Worm (Caenorhabditis elegans) whole organism, young adult: ENCODE measurements around the gene ugt-58.
A peak's percentile ranks its signal among the peaks of the same experiment; 100 is the strongest.

Experiments used
- B0261.1 ChIP-seq: sonication (generic microtip); optimal IDR thresholded peaks from 2 replicates; lab custom pipeline; 2016; ENCODE audit warnings: mild to moderate bottlenecking, missing genetic modification characterization, moderate library complexity, missing compliant biosample characterization
- B0336.3 ChIP-seq: fragments of 200-800 bp; sonication (Bioruptor generic); IDR thresholded peaks from 2 replicates; pipeline ENCODE4 v1.3.6; 2022; ENCODE audit warnings: missing genetic modification characterization, missing compliant biosample characterization
- C06A6.2 ChIP-seq: fragments of 200-800 bp; sonication (Bioruptor generic); conservative IDR thresholded peaks from 2 replicates; pipeline ENCODE4 v1.3.6; 2022; ENCODE audit warnings: missing genetic modification characterization, missing compliant biosample characterization
- D2030.7 ChIP-seq: fragments of 200-800 bp; sonication (Bioruptor generic); IDR thresholded peaks from 2 replicates; pipeline ENCODE4 v1.3.6; 2022; ENCODE audit warnings: missing genetic modification reagents, missing genetic modification characterization, missing compliant biosample characterization
- F23B12.7 ChIP-seq: sonication (generic microtip); optimal IDR thresholded peaks from 2 replicates; lab custom pipeline; 2017; ENCODE audit warnings: missing genetic modification characterization, mild to moderate bottlenecking, missing compliant biosample characterization, antibody characterized with exemption, moderate library complexity; ENCODE audit not compliant: insufficient read depth
- F33H1.4 ChIP-seq: fragments of 200-800 bp; sonication (Bioruptor generic); IDR thresholded peaks from 2 replicates; pipeline ENCODE4 v1.3.6; 2022; ENCODE audit warnings: missing genetic modification reagents, missing genetic modification characterization, missing compliant biosample characterization
- F49E8.2 ChIP-seq: sonication (generic microtip); optimal IDR thresholded peaks from 3 replicates; lab custom pipeline; 2017; ENCODE audit warnings: missing genetic modification characterization, mild to moderate bottlenecking, missing compliant biosample characterization, antibody characterized with exemption, moderate library complexity; ENCODE audit not compliant: insufficient read depth
- F55B11.4 ChIP-seq: sonication (generic microtip); optimal IDR thresholded peaks from 2 replicates; lab custom pipeline; 2016; ENCODE audit warnings: missing compliant biosample characterization, missing genetic modification characterization, borderline replicate concordance; ENCODE audit not compliant: insufficient read depth
- Y56A3A.18 ChIP-seq: fragments of 200-800 bp; sonication (Bioruptor generic); IDR thresholded peaks from 2 replicates; pipeline ENCODE4 v1.3.6; 2022; ENCODE audit warnings: missing genetic modification reagents, missing genetic modification characterization, missing compliant biosample characterization
- attf-3 ChIP-seq: fragments of 200-800 bp; sonication (Bioruptor generic); conservative IDR thresholded peaks from 2 replicates; pipeline ENCODE4 v1.3.6; 2022; ENCODE audit warnings: missing genetic modification reagents, missing genetic modification characterization, missing compliant biosample characterization
- cebp-2 ChIP-seq: fragments of 200-800 bp; sonication (Bioruptor generic); IDR thresholded peaks from 2 replicates; pipeline ENCODE4 v1.3.6; 2022; ENCODE audit warnings: missing genetic modification characterization, missing compliant biosample characterization
- ceh-40 ChIP-seq: fragments of 200-800 bp; sonication (Bioruptor generic); IDR thresholded peaks from 2 replicates; pipeline ENCODE4 v1.3.6; 2022; ENCODE audit warnings: missing genetic modification characterization, missing compliant biosample characterization
- ceh-58 ChIP-seq: fragments of 200-800 bp; sonication (Bioruptor generic); IDR thresholded peaks from 2 replicates; pipeline ENCODE4 v1.3.6; 2022; ENCODE audit warnings: missing genetic modification characterization, missing compliant biosample characterization
- chd-7 ChIP-seq: sonication (generic microtip); optimal IDR thresholded peaks from 2 replicates; lab custom pipeline; 2016; ENCODE audit warnings: mild to moderate bottlenecking, missing genetic modification characterization, moderate library complexity, missing compliant biosample characterization
- die-1 ChIP-seq: sonication (generic microtip); optimal IDR thresholded peaks from 2 replicates; lab custom pipeline; 2016; ENCODE audit warnings: missing genotype, mild to moderate bottlenecking, missing genetic modification characterization, missing compliant biosample characterization
- dpl-1 ChIP-seq: fragments of 150-350 bp; optimal IDR thresholded peaks from 2 replicates; lab custom pipeline; 2014; ENCODE audit warnings: missing biosample characterization, missing genetic modification reagents, missing genetic modification characterization
- efl-1 ChIP-seq: fragments of 150-350 bp; optimal IDR thresholded peaks from 2 replicates; lab custom pipeline; 2014; ENCODE audit warnings: missing biosample characterization, missing genetic modification reagents, missing genetic modification characterization
- egl-44 ChIP-seq: fragments of 200-800 bp; sonication (Bioruptor generic); IDR thresholded peaks from 2 replicates; pipeline ENCODE4 v1.3.6; 2022; ENCODE audit warnings: missing genetic modification reagents, missing genetic modification characterization, missing compliant biosample characterization
- ets-4 ChIP-seq: fragments of 200-800 bp; sonication (Bioruptor generic); optimal IDR thresholded peaks from 2 replicates; lab custom pipeline; 2018; ENCODE audit warnings: mild to moderate bottlenecking, missing genetic modification characterization, missing compliant biosample characterization
- gei-17 ChIP-seq: fragments of 200-800 bp; sonication (Bioruptor generic); optimal IDR thresholded peaks from 2 replicates; lab custom pipeline; 2018; ENCODE audit warnings: mild to moderate bottlenecking, missing genetic modification characterization, missing compliant biosample characterization
- hmg-1.2 ChIP-seq: fragments of 200-800 bp; sonication (Bioruptor generic); IDR thresholded peaks from 2 replicates; pipeline ENCODE4 v1.3.6; 2022; ENCODE audit warnings: missing genetic modification reagents, missing genetic modification characterization, missing compliant biosample characterization
- let-526 ChIP-seq: fragments of 200-800 bp; sonication (Bioruptor generic); IDR thresholded peaks from 2 replicates; pipeline ENCODE4 v1.3.6; 2022; ENCODE audit warnings: missing genetic modification reagents, missing genetic modification characterization, missing compliant biosample characterization
- let-607 ChIP-seq, 2 experiments: fragments of 200-800 bp in 1 of 2; sonication (Bioruptor generic) in 1 of 2; sonication (generic microtip) in 1 of 2; optimal IDR thresholded peaks; 2 replicates each; lab custom pipeline; 2016 to 2018; ENCODE audit warnings: mild to moderate bottlenecking in 2 of 2, missing compliant biosample characterization in 2 of 2, missing genetic modification characterization in 2 of 2, moderate library complexity in 2 of 2, missing genotype in 1 of 2
- lin-26 ChIP-seq: fragments of 200-800 bp; sonication (Bioruptor generic); IDR thresholded peaks from 2 replicates; pipeline ENCODE4 v1.3.6; 2022; ENCODE audit warnings: missing genetic modification reagents, missing genetic modification characterization, missing compliant biosample characterization
- lin-40 ChIP-seq: sonication (generic microtip); optimal IDR thresholded peaks from 2 replicates; lab custom pipeline; 2016; ENCODE audit warnings: missing genetic modification characterization, mild to moderate bottlenecking, missing compliant biosample characterization, missing genotype, missing genetic modification reagents
- lin-54 ChIP-seq: fragments of 200-800 bp; sonication (Bioruptor generic); optimal IDR thresholded peaks from 2 replicates; lab custom pipeline; 2018; ENCODE audit warnings: mild to moderate bottlenecking, missing genetic modification characterization, missing compliant biosample characterization
- lir-1 ChIP-seq: fragments of 200-800 bp; sonication (Bioruptor generic); conservative IDR thresholded peaks from 2 replicates; pipeline ENCODE4 v1.3.6; 2022; ENCODE audit warnings: missing genetic modification reagents, missing genetic modification characterization, missing compliant biosample characterization
- lsy-27 ChIP-seq: sonication (generic microtip); optimal IDR thresholded peaks from 2 replicates; lab custom pipeline; 2017; ENCODE audit warnings: missing genetic modification characterization, mild to moderate bottlenecking, missing compliant biosample characterization, antibody characterized with exemption, missing genotype, borderline replicate concordance; ENCODE audit not compliant: insufficient read depth
- madf-10 ChIP-seq: sonication (generic microtip); optimal IDR thresholded peaks from 2 replicates; lab custom pipeline; 2016; ENCODE audit warnings: mild to moderate bottlenecking, missing genetic modification characterization, missing compliant biosample characterization
- mxl-1 ChIP-seq: sonication (generic microtip); optimal IDR thresholded peaks from 2 replicates; lab custom pipeline; 2016; ENCODE audit warnings: missing genetic modification characterization, missing compliant biosample characterization
- nfya-1 ChIP-seq: sonication (generic microtip); optimal IDR thresholded peaks from 2 replicates; lab custom pipeline; 2017; ENCODE audit warnings: antibody characterized with exemption, missing compliant biosample characterization, missing genetic modification characterization, borderline replicate concordance; ENCODE audit not compliant: insufficient read depth
- nfya-2 ChIP-seq: fragments of 200-800 bp; sonication (Bioruptor generic); IDR thresholded peaks from 2 replicates; pipeline ENCODE4 v1.3.6; 2022; ENCODE audit warnings: missing genetic modification reagents, missing genetic modification characterization, missing compliant biosample characterization
- nfyb-1 ChIP-seq: fragments of 200-800 bp; sonication (Bioruptor generic); IDR thresholded peaks from 2 replicates; pipeline ENCODE4 v1.3.6; 2022; ENCODE audit warnings: missing genetic modification reagents, missing genetic modification characterization, missing compliant biosample characterization
- nhr-80 ChIP-seq: sonication (generic microtip); optimal IDR thresholded peaks from 2 replicates; lab custom pipeline; 2016; ENCODE audit warnings: missing genetic modification characterization, missing compliant biosample characterization
- nhr-90 ChIP-seq: sonication (generic microtip); optimal IDR thresholded peaks from 2 replicates; lab custom pipeline; 2016; ENCODE audit warnings: missing genotype, mild to moderate bottlenecking, missing genetic modification characterization, missing compliant biosample characterization
- pbrm-1 ChIP-seq: fragments of 200-800 bp; sonication (Bioruptor generic); IDR thresholded peaks from 2 replicates; pipeline ENCODE4 v1.3.6; 2022; ENCODE audit warnings: missing genetic modification reagents, missing genetic modification characterization, missing compliant biosample characterization
- snpc-1.3 ChIP-seq: sonication (generic microtip); optimal IDR thresholded peaks from 2 replicates; lab custom pipeline; 2017; ENCODE audit warnings: missing genetic modification characterization, mild to moderate bottlenecking, missing compliant biosample characterization, antibody characterized with exemption, moderate library complexity, missing genotype, missing genetic modification reagents; ENCODE audit not compliant: insufficient read depth
- somi-1 ChIP-seq: fragments of 200-800 bp; sonication (Bioruptor generic); optimal IDR thresholded peaks from 2 replicates; lab custom pipeline; 2018; ENCODE audit warnings: mild to moderate bottlenecking, missing genetic modification characterization, missing compliant biosample characterization
- tbp1 ChIP-seq: fragments of 200-800 bp; sonication (Bioruptor generic); optimal IDR thresholded peaks from 2 replicates; lab custom pipeline; 2018; ENCODE audit warnings: mild to moderate bottlenecking, missing genetic modification characterization, missing compliant biosample characterization
- tlf-1 ChIP-seq: fragments of 200-800 bp; sonication (Bioruptor generic); optimal IDR thresholded peaks from 2 replicates; lab custom pipeline; 2018; ENCODE audit warnings: mild to moderate bottlenecking, missing genetic modification characterization, missing compliant biosample characterization
- xnd-1 ChIP-seq: sonication (generic microtip); optimal IDR thresholded peaks from 2 replicates; lab custom pipeline; 2016; ENCODE audit warnings: missing genotype, missing genetic modification reagents, missing genetic modification characterization, missing compliant biosample characterization
- ztf-18 ChIP-seq: sonication (generic microtip); optimal IDR thresholded peaks from 2 replicates; lab custom pipeline; 2016; ENCODE audit warnings: missing genotype, mild to moderate bottlenecking, missing genetic modification characterization, missing compliant biosample characterization
- ztf-28 ChIP-seq: fragments of 200-800 bp; sonication (Bioruptor generic); IDR thresholded peaks from 2 replicates; pipeline ENCODE4 v1.3.6; 2022; ENCODE audit warnings: missing genetic modification reagents, missing genetic modification characterization, missing compliant biosample characterization
- ztf-6 ChIP-seq: fragments of 200-800 bp; sonication (Bioruptor generic); IDR thresholded peaks from 2 replicates; pipeline ENCODE4 v1.3.6; 2022; ENCODE audit warnings: missing genetic modification reagents, missing genetic modification characterization, missing compliant biosample characterization

ugt-58 gene

DNA sequence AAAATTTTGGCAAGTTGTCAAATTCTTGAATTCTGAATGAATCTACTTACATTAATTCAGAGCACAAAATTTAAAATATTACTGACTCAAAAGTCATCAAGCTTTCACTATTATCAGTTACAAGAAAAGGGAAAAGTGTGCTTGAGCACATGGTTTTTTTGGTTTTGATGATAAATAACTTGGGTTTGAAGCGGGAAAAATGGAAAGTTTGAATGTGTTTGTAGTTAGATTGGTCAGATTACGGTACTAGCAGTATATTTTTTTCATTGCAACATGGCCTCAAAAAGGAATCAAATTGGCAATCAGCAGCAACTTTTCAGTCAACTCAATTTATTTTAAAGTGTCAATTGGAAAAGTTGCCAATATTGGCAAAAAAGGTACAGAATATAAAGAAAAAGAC, 18.1 kb upstream of the ugt-58 start:
- TF ChIP-seq nfya-1 (tag; lab: Kevin White, UChicago), result no peak
- TF ChIP-seq F23B12.7 (tag; lab: Kevin White, UChicago), result no peak
- no peak for TF ChIP-seq mxl-1 (tag; lab: Kevin White, UChicago)
- TF ChIP-seq nfya-2, result no peak
- no peak for TF ChIP-seq F55B11.4 (tag; lab: Kevin White, UChicago)
- TF ChIP-seq nhr-80 (tag; lab: Kevin White, UChicago), result peak; percentile 37
- no peak for TF ChIP-seq ceh-40 (GFP tag; lab: Robert Waterston, UW)
- no peak for TF ChIP-seq xnd-1 (tag; lab: Kevin White, UChicago)
- no peak for TF ChIP-seq hmg-1.2

DNA sequence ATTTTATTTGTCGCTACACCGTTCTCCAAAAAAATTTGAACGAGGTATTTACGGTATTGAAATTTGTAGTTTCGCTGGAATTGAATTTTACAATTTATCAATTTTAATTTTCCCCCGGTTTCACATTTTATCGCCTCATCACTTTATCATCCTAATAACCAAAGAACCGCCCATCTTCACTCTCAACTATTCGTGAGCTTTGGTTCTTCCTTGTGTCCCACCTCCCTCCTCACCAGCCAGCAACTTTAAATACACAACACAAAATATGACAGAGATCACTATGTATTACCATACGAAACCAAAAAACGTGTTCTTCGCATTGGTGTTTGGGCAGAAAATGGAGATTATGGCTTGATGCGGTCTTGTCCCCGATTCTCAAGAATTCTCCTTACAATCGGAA, 17.5 kb upstream of the ugt-58 start:
- TF ChIP-seq cebp-2, result no peak
- TF ChIP-seq tbp1 (GFP tag; lab: Kevin White, UChicago), result peak; percentile 11

- TF ChIP-seq lsy-27 (tag; lab: Kevin White, UChicago) (no peak), egl-44 (peak; percentile 76; the same call in 1 of the 2 replicates), nhr-80 (tag; lab: Kevin White, UChicago) (peak; percentile 97), lin-54 (GFP tag; lab: Kevin White, UChicago) (peak; percentile 69), F23B12.7 (tag; lab: Kevin White, UChicago) (peak; percentile 74), B0336.3 (GFP tag; lab: Robert Waterston, UW) (peak; percentile 89), let-607 (tag; optimal IDR thresholded peaks at IDR 0.05; lab: Kevin White, UChicago) (peak; percentile 73 to 79), C06A6.2 (GFP tag; lab: Robert Waterston, UW) (peak; percentile 61; the same call in 1 of the 2 replicates), efl-1 (GFP tag; lab: Kevin White, UChicago) (no peak), snpc-1.3 (tag; lab: Kevin White, UChicago) (peak; percentile 12), let-526 (GFP tag; lab: Robert Waterston, UW) (peak; percentile 93), Y56A3A.18 (GFP tag; lab: Robert Waterston, UW) (0 out of 2 replicates have a peak, but pooled peaks have one; percentile 52), ztf-28 (no peak), F49E8.2 (tag; lab: Kevin White, UChicago) (no peak), ztf-6 (no peak), nfya-2 (no peak), B0261.1 (tag; lab: Kevin White, UChicago) (no peak), F33H1.4 (GFP tag; lab: Robert Waterston, UW) (peak; percentile 20; the same call in 1 of the 2 replicates), lin-26 (peak; percentile 21; the same call in 1 of the 2 replicates), gei-17 (GFP tag; lab: Kevin White, UChicago) (peak; percentile 54), D2030.7 (GFP tag; lab: Robert Waterston, UW) (no peak), chd-7 (tag; lab: Kevin White, UChicago) (peak; percentile 92), attf-3 (peak; percentile 47; the same call in 1 of the 2 replicates), pbrm-1 (GFP tag; lab: Robert Waterston, UW) (peak; percentile 66), somi-1 (GFP tag; lab: Kevin White, UChicago) (peak; percentile 96), die-1 (peak; percentile 23), lin-40 (tag; lab: Kevin White, UChicago) (peak; percentile 94), madf-10 (tag; lab: Kevin White, UChicago) (peak; percentile 87), ztf-18 (tag; lab: Kevin White, UChicago) (peak; percentile 41), nhr-90 (tag; lab: Kevin White, UChicago) (peak; percentile 57), lir-1 (GFP tag; lab: Robert Waterston, UW) (peak; percentile 86), ceh-58 (no peak), tlf-1 (GFP tag; lab: Kevin White, UChicago) (peak; percentile 75), dpl-1 (GFP tag; lab: Kevin White, UChicago) (no peak), nfyb-1 (GFP tag; lab: Robert Waterston, UW) (peak; percentile 85), tbp1 (GFP tag; lab: Kevin White, UChicago) (peak; percentile 67), ets-4 (GFP tag; lab: Kevin White, UChicago) (peak; percentile 54)
These were observed 16.8 kb upstream of the ugt-58 start for ce11 chrII:9603419-9603818.
